Worm (Caenorhabditis elegans) whole organism, L2 larva: ENCODE measurements around the gene F43E2.6.

ENCODE experiments used
- F13H6.1 ChIP-seq: sonication (generic microtip); optimal IDR thresholded peaks from 2 replicates; lab custom pipeline; 2016; ENCODE audit warnings: missing genetic modification characterization, missing compliant biosample characterization
- R02D3.7 ChIP-seq: fragments of 150-350 bp; optimal IDR thresholded peaks from 2 replicates; lab custom pipeline; 2014; ENCODE audit warnings: missing biosample characterization, missing genetic modification characterization
- crh-2 ChIP-seq: sonication (generic microtip); optimal IDR thresholded peaks from 2 replicates; lab custom pipeline; 2017; ENCODE audit warnings: missing biosample characterization, missing genetic modification characterization
- mdl-1 ChIP-seq, 2 experiments: fragments of 150-350 bp in 1 of 2; sonication (generic microtip) in 1 of 2; optimal IDR thresholded peaks; 2 replicates each; lab custom pipeline; 2017; ENCODE audit warnings: missing biosample characterization in 2 of 2, missing genetic modification characterization in 2 of 2
- nhr-11 ChIP-seq: fragments of 150-350 bp; optimal IDR thresholded peaks from 2 replicates; lab custom pipeline; 2014; ENCODE audit warnings: missing biosample characterization, missing genetic modification characterization
- nhr-12 ChIP-seq: fragments of 150-350 bp; optimal IDR thresholded peaks from 2 replicates; lab custom pipeline; 2014; ENCODE audit warnings: missing biosample characterization, missing genetic modification characterization
- nhr-23 ChIP-seq: fragments of 150-350 bp; optimal IDR thresholded peaks from 2 replicates; lab custom pipeline; 2014; ENCODE audit warnings: missing biosample characterization, missing genetic modification reagents, missing genetic modification characterization
- peb-1 ChIP-seq: fragments of 150-350 bp; optimal IDR thresholded peaks from 2 replicates; lab custom pipeline; 2014; ENCODE audit warnings: missing biosample characterization, missing genetic modification characterization
- sma-9 ChIP-seq, 2 experiments: fragments of 150-350 bp in 1 of 2; sonication (generic microtip) in 1 of 2; optimal IDR thresholded peaks; 2 replicates each; lab custom pipeline; 2014 to 2016; ENCODE audit warnings: missing genetic modification characterization in 2 of 2, mild to moderate bottlenecking in 1 of 2, missing biosample characterization in 1 of 2, missing compliant biosample characterization in 1 of 2, missing genetic modification reagents in 1 of 2, moderate library complexity in 1 of 2
- snpc-4 ChIP-seq: fragments of 150-350 bp; optimal IDR thresholded peaks from 2 replicates; lab custom pipeline; 2014; ENCODE audit warnings: missing biosample characterization, missing genetic modification characterization
- unc-55 ChIP-seq: fragments of 150-350 bp; sonication (generic microtip); optimal IDR thresholded peaks from 3 replicates; lab custom pipeline; 2014; ENCODE audit warnings: missing biosample characterization, missing genetic modification reagents, missing genetic modification characterization
- ztf-4 ChIP-seq: fragments of 150-350 bp; optimal IDR thresholded peaks from 2 replicates; lab custom pipeline; 2014; ENCODE audit warnings: missing biosample characterization, missing genetic modification characterization

The F43E2.6 gene

DNA sequence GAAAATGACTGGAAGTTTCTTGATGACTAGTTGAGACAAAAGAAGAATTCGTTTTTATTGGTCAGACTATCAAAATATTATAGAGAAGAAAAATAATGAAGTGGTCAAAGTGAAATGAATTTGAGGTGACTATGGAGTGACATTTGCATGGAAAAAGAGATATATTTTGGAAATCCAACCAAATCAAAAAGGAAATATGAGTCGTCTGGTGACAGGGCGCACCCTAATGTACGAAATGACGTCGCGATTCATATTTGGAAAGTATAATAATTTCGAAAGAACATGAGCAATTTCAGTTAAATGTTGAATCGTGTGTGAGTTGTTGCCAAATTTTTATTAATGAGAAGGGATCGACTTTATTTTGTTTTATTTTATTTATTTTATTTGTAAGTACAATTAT, 51.2 kb downstream of the F43E2.6 start, which contains the start of gene F21D12.2:
F21D12.2 (plus strand) TSS at position 301 of the 400 bp plus-strand sequence.
- TF ChIP-seq ztf-4 (no peak), F13H6.1 (tag; lab: Kevin White, UChicago) (no peak), snpc-4 (no peak), nhr-23 (tag; lab: Kevin White, UChicago) (no peak), unc-55 (GFP tag; lab: Kevin White, UChicago) (no peak), nhr-12 (no peak), crh-2 (tag; lab: Kevin White, UChicago) (no peak), sma-9 (GFP tag; optimal IDR thresholded peaks at IDR 0.05; lab: Kevin White, UChicago) (no peak), sma-9 (tag; optimal IDR thresholded peaks at IDR 0.05; lab: Kevin White, UChicago) (no peak), R02D3.7 (tag; lab: Kevin White, UChicago) (no peak), nhr-11 (tag; lab: Kevin White, UChicago) (no peak), mdl-1 (tag; optimal IDR thresholded peaks at IDR 0.05; lab: Kevin White, UChicago) (no peak), peb-1 (tag; lab: Kevin White, UChicago) (no peak)
- TF ChIP-seq, all 48 proteins: peak for 0
